Fruit fly (Drosophila melanogaster): ENCODE measurements around the gene CG13251.

CG13251 gene

dm6 chr3L:20623566-20623965 lies 13.4 kb upstream of the CG13251 start (continued):
- TF ChIP-seq CG8290 (GFP tag; optimal IDR thresholded peaks at IDR 0.05) (no peak), CG8290 (tag; optimal IDR thresholded peaks at IDR 0.05) (no peak), CG1024 (GFP tag; IDR thresholded peaks at IDR 0.05) (no peak), CG18262 (tag; optimal IDR thresholded peaks at IDR 0.05) (peak; percentile 39), Hsf (GFP tag; optimal IDR thresholded peaks at IDR 0.05) (no peak), sim (GFP tag; IDR thresholded peaks at IDR 0.05) (no peak), Deaf1 (tag; optimal IDR thresholded peaks at IDR 0.05) (no peak), CG10267 (tag; optimal IDR thresholded peaks at IDR 0.05) (peak; percentile 25), Ets65A (GFP tag) (no peak), CG16779 (GFP tag; IDR thresholded peaks at IDR 0.05) (no peak), zen (tag; optimal IDR thresholded peaks at IDR 0.05) (peak; percentile 96), CG9609 (GFP tag; optimal IDR thresholded peaks at IDR 0.05) (no peak), zfh1 (GFP tag; IDR thresholded peaks at IDR 0.05) (no peak), CG10565 (GFP tag; optimal IDR thresholded peaks at IDR 0.05) (no peak), yki (optimal IDR thresholded peaks at IDR 0.05) (no peak), Dip2 (GFP tag; IDR thresholded peaks at IDR 0.05) (no peak), p53 (GFP tag; optimal IDR thresholded peaks at IDR 0.05) (no peak), CG15479 (GFP tag; optimal IDR thresholded peaks at IDR 0.05) (peak; percentile 99), CG10209 (GFP tag; optimal IDR thresholded peaks at IDR 0.05) (no peak), sens (GFP tag) (no peak), ken (GFP tag; IDR thresholded peaks at IDR 0.05) (no peak), ewg (GFP tag; optimal IDR thresholded peaks at IDR 0.05) (no peak), Hr39 (optimal IDR thresholded peaks at IDR 0.05) (no peak), CG6765 (GFP tag; optimal IDR thresholded peaks at IDR 0.05) (no peak), CG6791 (GFP tag; IDR thresholded peaks at IDR 0.05; ENCODE audit: partially characterized antibody) (no peak), CG2202 (tag; optimal IDR thresholded peaks at IDR 0.05) (no peak), row (GFP tag; IDR thresholded peaks at IDR 0.05) (no peak), CG6175 (GFP tag; IDR thresholded peaks at IDR 0.05) (no peak), CG4820 (GFP tag; optimal IDR thresholded peaks at IDR 0.05) (no peak), CG4854 (GFP tag; optimal IDR thresholded peaks at IDR 0.05) (no peak), CG10543 (GFP tag; optimal IDR thresholded peaks at IDR 0.05) (no peak), CG7271 (tag; optimal IDR thresholded peaks at IDR 0.05) (peak; percentile 94), CG32772 (GFP tag; IDR thresholded peaks at IDR 0.05) (no peak), fd102C (GFP tag; optimal IDR thresholded peaks at IDR 0.05) (peak; percentile 67), CG6254 (GFP tag; optimal IDR thresholded peaks at IDR 0.05) (no peak), Trl (optimal IDR thresholded peaks at IDR 0.05) (no peak), Trl (GFP tag; optimal IDR thresholded peaks at IDR 0.05) (no peak), CG10462 (GFP tag; optimal IDR thresholded peaks at IDR 0.05) (no peak), CG12942 (GFP tag; optimal IDR thresholded peaks at IDR 0.05) (no peak), Fer3 (tag; optimal IDR thresholded peaks at IDR 0.05) (no peak), nom (GFP tag; optimal IDR thresholded peaks at IDR 0.05) (no peak), CG2712 (tag; optimal IDR thresholded peaks at IDR 0.05) (peak; percentile 44), CG10321 (GFP tag; IDR thresholded peaks at IDR 0.05) (no peak), MESR4 (GFP tag; optimal IDR thresholded peaks at IDR 0.05) (no peak), CG9932 (GFP tag; IDR thresholded peaks at IDR 0.05) (no peak), tap (tag; optimal IDR thresholded peaks at IDR 0.05) (no peak), CG10959 (GFP tag; IDR thresholded peaks at IDR 0.05) (no peak), twi (tag; optimal IDR thresholded peaks at IDR 0.05) (peak; percentile 22), Spps (tag; optimal IDR thresholded peaks at IDR 0.05) (no peak), CG3847 (GFP tag; IDR thresholded peaks at IDR 0.05) (no peak), ase (GFP tag; IDR thresholded peaks at IDR 0.05) (no peak), Antp (GFP tag; optimal IDR thresholded peaks at IDR 0.05) (no peak), CG11504 (tag; optimal IDR thresholded peaks at IDR 0.05) (no peak)
